Worm (Caenorhabditis elegans) whole organism, L4 larva: Measurements from ENCODE around the gene gasr-8.

Experiments
- F10B5.3 ChIP-seq: sonication (generic microtip); optimal IDR thresholded peaks from 2 replicates; lab custom pipeline; 2016; ENCODE audit warnings: mild to moderate bottlenecking, missing genetic modification characterization, missing compliant biosample characterization
- T26A8.4 ChIP-seq: fragments of 200-800 bp; sonication (Bioruptor generic); IDR thresholded peaks from 2 replicates; pipeline ENCODE4 v1.3.6; 2022; ENCODE audit warnings: missing genetic modification characterization, missing compliant biosample characterization
- Y48G9A.11 ChIP-seq: fragments of 200-800 bp; sonication (Bioruptor generic); IDR thresholded peaks from 2 replicates; pipeline ENCODE4 v1.3.6; 2022; ENCODE audit warnings: missing genetic modification reagents, missing genetic modification characterization, missing compliant biosample characterization
- ZK337.2 ChIP-seq: fragments of 200-800 bp; sonication (Bioruptor generic); IDR thresholded peaks from 2 replicates; pipeline ENCODE4 v1.3.6; 2022; ENCODE audit warnings: missing genetic modification reagents, missing genetic modification characterization, missing compliant biosample characterization
- aha-1 ChIP-seq: fragments of 150-350 bp; peaks from one replicate; lab custom pipeline; 2014; ENCODE audit warnings: missing biosample characterization, missing genetic modification characterization
- aly-2 ChIP-seq: sonication (generic microtip); optimal IDR thresholded peaks from 2 replicates; lab custom pipeline; 2018; ENCODE audit warnings: missing biosample characterization, missing genetic modification characterization
- ama-1 ChIP-seq: fragments of 150-350 bp; optimal IDR thresholded peaks from 2 replicates; lab custom pipeline; 2014; ENCODE audit warnings: inconsistent platforms, mixed read lengths
- ceh-44 ChIP-seq: fragments of 200-800 bp; sonication (Bioruptor generic); IDR thresholded peaks from 2 replicates; pipeline ENCODE4 v1.3.6; 2022; ENCODE audit warnings: missing genetic modification reagents, missing genetic modification characterization, missing compliant biosample characterization
- ces-1 ChIP-seq: fragments of 150-350 bp; sonication (generic microtip); optimal IDR thresholded peaks from 4 replicates; lab custom pipeline; 2014; ENCODE audit warnings: missing biosample characterization, missing genetic modification reagents, missing genetic modification characterization
- cey-2 ChIP-seq: sonication (generic microtip); optimal IDR thresholded peaks from 3 replicates; lab custom pipeline; 2017; ENCODE audit warnings: missing genetic modification characterization, mild to moderate bottlenecking, missing compliant biosample characterization, antibody characterized with exemption, borderline replicate concordance; ENCODE audit not compliant: insufficient read depth
- daf-12 ChIP-seq: fragments of 150-350 bp; optimal IDR thresholded peaks from 2 replicates; lab custom pipeline; 2014; ENCODE audit warnings: missing biosample characterization, missing genetic modification reagents, missing genetic modification characterization
- daf-16 ChIP-seq, 3 experiments: sonication (generic microtip); optimal IDR thresholded peaks; 2 replicates each; lab custom pipeline; 2016 to 2017; ENCODE audit warnings: missing genetic modification characterization in 3 of 3, missing genetic modification reagents in 3 of 3, mild to moderate bottlenecking in 2 of 3, missing compliant biosample characterization in 2 of 3, missing biosample characterization in 1 of 3, moderate library complexity in 1 of 3
- daf-19 ChIP-seq: fragments of 200-800 bp; sonication (Bioruptor generic); conservative IDR thresholded peaks from 2 replicates; pipeline ENCODE4 v1.3.6; 2022; ENCODE audit warnings: missing genetic modification characterization, missing compliant biosample characterization
- dmd-8 ChIP-seq: fragments of 200-800 bp; sonication (Bioruptor generic); IDR thresholded peaks from 2 replicates; pipeline ENCODE4 v1.3.6; 2022; ENCODE audit warnings: missing genetic modification characterization, missing compliant biosample characterization
- dmd-9 ChIP-seq: fragments of 200-800 bp; sonication (Bioruptor generic); IDR thresholded peaks from 2 replicates; pipeline ENCODE4 v1.3.6; 2022; ENCODE audit warnings: missing genetic modification reagents, missing genetic modification characterization, missing compliant biosample characterization
- duxl-1 ChIP-seq: sonication (generic microtip); optimal IDR thresholded peaks from 2 replicates; lab custom pipeline; 2016; ENCODE audit warnings: mild to moderate bottlenecking, missing genetic modification characterization, moderate library complexity, missing compliant biosample characterization; ENCODE audit not compliant: poor library complexity
- egl-27 ChIP-seq: sonication (generic microtip); optimal IDR thresholded peaks from 3 replicates; lab custom pipeline; 2017; ENCODE audit warnings: missing biosample characterization, missing genetic modification reagents, missing genetic modification characterization
- fos-1 ChIP-seq: fragments of 150-350 bp; optimal IDR thresholded peaks from 2 replicates; lab custom pipeline; 2014; ENCODE audit warnings: missing biosample characterization, missing genetic modification characterization
- jun-1 ChIP-seq: fragments of 150-350 bp; optimal IDR thresholded peaks from 2 replicates; lab custom pipeline; 2014; ENCODE audit warnings: missing biosample characterization, missing genetic modification reagents, missing genetic modification characterization
- lin-15B ChIP-seq: fragments of 150-350 bp; sonication (generic microtip); optimal IDR thresholded peaks from 3 replicates; lab custom pipeline; 2014; ENCODE audit warnings: missing biosample characterization, missing genetic modification characterization
- madf-9 ChIP-seq: fragments of 200-800 bp; sonication (Bioruptor generic); conservative IDR thresholded peaks from 2 replicates; pipeline ENCODE4 v1.3.6; 2022; ENCODE audit warnings: missing genetic modification reagents, missing genetic modification characterization, missing compliant biosample characterization
- mdt-29 ChIP-seq: fragments of 200-800 bp; sonication (Bioruptor generic); IDR thresholded peaks from 2 replicates; pipeline ENCODE4 v1.3.6; 2022; ENCODE audit warnings: missing genetic modification reagents, missing genetic modification characterization, missing compliant biosample characterization
- mep-1 ChIP-seq: fragments of 150-350 bp; sonication (generic microtip); optimal IDR thresholded peaks from 3 replicates; lab custom pipeline; 2014; ENCODE audit warnings: missing biosample characterization, missing genetic modification characterization
- mxl-3 ChIP-seq: fragments of 200-800 bp; sonication (Bioruptor generic); optimal IDR thresholded peaks from 2 replicates; lab custom pipeline; 2018; ENCODE audit warnings: mild to moderate bottlenecking, missing genetic modification characterization, missing compliant biosample characterization
- nhr-41 ChIP-seq: fragments of 200-800 bp; sonication (Bioruptor generic); IDR thresholded peaks from 2 replicates; pipeline ENCODE4 v1.3.6; 2022; ENCODE audit warnings: missing genetic modification reagents, missing genetic modification characterization, missing compliant biosample characterization
- nhr-48 ChIP-seq: sonication (generic microtip); optimal IDR thresholded peaks from 2 replicates; lab custom pipeline; 2016; ENCODE audit warnings: mild to moderate bottlenecking, missing genetic modification characterization, missing compliant biosample characterization
- nhr-76 ChIP-seq: fragments of 150-350 bp; optimal IDR thresholded peaks from 2 replicates; lab custom pipeline; 2014; ENCODE audit warnings: missing biosample characterization, missing genetic modification characterization
- pha-4 ChIP-seq, 2 experiments: fragments of 150-350 bp in 1 of 2; fragments of 200-800 bp in 1 of 2; sonication (Bioruptor generic) in 1 of 2; IDR thresholded peaks in 1 of 2; optimal IDR thresholded peaks in 1 of 2; 2 replicates each; pipeline versions ENCODE4 v1.3.6 to Lab custom; 2014 to 2022; ENCODE audit warnings: missing genetic modification characterization in 2 of 2, missing genetic modification reagents in 2 of 2, missing biosample characterization in 1 of 2, missing compliant biosample characterization in 1 of 2
- sdz-12 ChIP-seq: fragments of 200-800 bp; sonication (Bioruptor generic); optimal IDR thresholded peaks from 2 replicates; lab custom pipeline; 2018; ENCODE audit warnings: mild to moderate bottlenecking, missing genetic modification characterization, missing compliant biosample characterization
- set-16 ChIP-seq: fragments of 200-800 bp; sonication (Bioruptor generic); IDR thresholded peaks from 2 replicates; pipeline ENCODE4 v1.3.6; 2022; ENCODE audit warnings: missing genetic modification reagents, missing genetic modification characterization, missing compliant biosample characterization
- tra-1 ChIP-seq: fragments of 200-800 bp; sonication (Bioruptor generic); IDR thresholded peaks from 2 replicates; pipeline ENCODE4 v1.3.6; 2022; ENCODE audit warnings: missing genetic modification reagents, missing genetic modification characterization, missing compliant biosample characterization
- unc-39 ChIP-seq: sonication (generic microtip); optimal IDR thresholded peaks from 2 replicates; lab custom pipeline; 2017; ENCODE audit warnings: missing biosample characterization, missing genetic modification characterization
- unc-62 ChIP-seq, 3 experiments: fragments of 150-350 bp in 1 of 3; sonication (generic microtip); optimal IDR thresholded peaks in 2 of 3; peaks in 1 of 3; 1 replicate in 1 of 3; 2 replicates in 2 of 3; lab custom pipeline; 2014 to 2017; ENCODE audit warnings: missing biosample characterization in 3 of 3, missing genetic modification characterization in 3 of 3, missing genetic modification reagents in 3 of 3, missing genotype in 1 of 3
- vab-7 ChIP-seq: fragments of 200-800 bp; sonication (Bioruptor generic); IDR thresholded peaks from 2 replicates; pipeline ENCODE4 v1.3.6; 2022; ENCODE audit warnings: missing genetic modification reagents, missing genetic modification characterization, missing compliant biosample characterization

The gasr-8 gene

DNA sequence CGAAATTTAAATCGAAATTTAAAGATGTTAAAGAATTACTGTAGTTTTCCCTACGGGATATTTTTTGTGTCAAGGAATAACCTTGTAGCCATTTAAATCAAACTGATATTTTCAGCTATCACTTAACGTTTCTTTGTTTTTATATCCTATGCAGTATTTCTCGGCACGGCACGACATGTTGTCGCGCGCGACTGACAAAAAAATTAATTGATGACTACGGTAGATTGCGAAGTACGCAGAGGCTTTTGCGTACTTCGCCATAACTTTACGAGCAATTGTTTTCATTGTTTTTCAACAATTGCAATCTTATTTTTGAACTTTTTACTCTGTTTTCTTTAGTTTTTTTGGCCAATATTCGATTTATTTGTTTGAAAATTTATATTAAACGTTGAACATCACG is 9.1 kb downstream of the gasr-8 start:
- TF ChIP-seq madf-9, result no peak
- TF ChIP-seq set-16 (GFP tag; lab: Robert Waterston, UW), result no peak

DNA sequence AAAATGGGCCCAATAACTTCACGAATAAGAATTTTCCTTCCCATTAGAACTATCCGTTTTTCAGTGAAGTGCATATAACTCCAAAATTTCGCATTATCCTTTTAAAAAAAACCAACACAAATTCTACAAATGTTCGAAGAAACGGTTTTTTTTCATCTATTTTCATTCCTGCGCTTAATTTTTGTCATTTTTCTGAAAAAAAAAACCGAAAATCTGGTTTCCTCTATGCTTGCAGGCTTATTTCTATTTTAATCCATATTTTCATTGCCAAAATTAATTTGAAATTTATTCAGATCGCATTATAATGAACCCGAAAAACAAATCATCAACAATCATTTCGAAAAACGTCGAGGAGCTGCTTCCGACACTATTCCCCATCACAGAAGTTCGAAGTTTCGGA is 9.8 kb downstream of the gasr-8 start, which contains the start of gene set-5:
Gene set-5 (plus strand): TSS at position 301 of the 400 bp plus-strand sequence.
- TF ChIP-seq ZK337.2 (GFP tag; lab: Robert Waterston, UW) (no peak), set-16 (GFP tag; lab: Robert Waterston, UW) (no peak), aha-1 (peak; percentile 26), nhr-76 (tag; lab: Kevin White, UChicago) (no peak), F10B5.3 (tag; lab: Kevin White, UChicago) (no peak)
- TF ChIP-seq, all 104 proteins: peak for 1

DNA sequence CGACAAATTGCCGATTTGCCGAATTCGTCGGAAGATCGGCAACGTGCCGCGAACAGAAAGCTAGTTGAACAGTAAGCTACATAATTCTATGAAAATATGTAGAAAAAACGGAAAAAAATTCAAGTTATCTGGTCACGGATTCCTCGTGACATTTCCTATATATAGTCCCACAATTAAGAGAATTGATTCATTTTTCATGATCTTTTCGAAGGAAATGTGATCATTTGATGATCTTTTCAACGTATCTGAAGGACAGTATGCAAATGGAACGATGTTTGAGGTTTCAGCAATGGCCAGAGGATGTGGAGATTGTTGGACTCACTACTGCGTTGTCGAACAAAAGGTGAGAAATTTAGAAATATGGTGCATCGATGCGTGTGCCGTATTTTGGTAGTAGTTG is 19.0 kb downstream of the gasr-8 start, which contains the start of gene R08A2.9:
Gene R08A2.9 (plus strand): TSS at position 301 of the 400 bp plus-strand sequence.
- no peak for TF ChIP-seq Y48G9A.11 (GFP tag; lab: Robert Waterston, UW)
- TF ChIP-seq set-16 (GFP tag; lab: Robert Waterston, UW), result no peak
- no peak for TF ChIP-seq daf-19
- no peak for TF ChIP-seq ces-1 (GFP tag; lab: Kevin White, UChicago)
- TF ChIP-seq jun-1 (tag; lab: Kevin White, UChicago), result no peak
- TF ChIP-seq dmd-9 (GFP tag; lab: Robert Waterston, UW), result no peak
- TF ChIP-seq tra-1 (GFP tag; lab: Robert Waterston, UW), result no peak
- TF ChIP-seq sdz-12 (GFP tag; lab: Kevin White, UChicago), result no peak
- TF ChIP-seq nhr-41, result no peak
- no peak for TF ChIP-seq cey-2 (tag; lab: Kevin White, UChicago)
- TF ChIP-seq fos-1 (tag; lab: Kevin White, UChicago), result no peak
- no peak for TF ChIP-seq mxl-3 (GFP tag; lab: Kevin White, UChicago)
- no peak for TF ChIP-seq mep-1 (tag; lab: Kevin White, UChicago)
- TF ChIP-seq daf-16 (GFP tag; optimal IDR thresholded peaks at IDR 0.05; lab: Kevin White, UChicago), result no peak
- TF ChIP-seq daf-16 (tag; optimal IDR thresholded peaks at IDR 0.05; lab: Kevin White, UChicago), result no peak
- TF ChIP-seq daf-12, result no peak
- no peak for TF ChIP-seq ama-1 (lab: Kevin White, UChicago)
- TF ChIP-seq unc-62 (GFP tag; optimal IDR thresholded peaks at IDR 0.05 in 1 of 2; lab: Kevin White, UChicago), result no peak
- no peak for TF ChIP-seq unc-62 (tag; optimal IDR thresholded peaks at IDR 0.05; lab: Kevin White, UChicago)
- TF ChIP-seq T26A8.4 (GFP tag; lab: Robert Waterston, UW), result no peak
- no peak for TF ChIP-seq vab-7 (GFP tag; lab: Robert Waterston, UW)
- TF ChIP-seq, all 104 proteins: peak for 0

DNA sequence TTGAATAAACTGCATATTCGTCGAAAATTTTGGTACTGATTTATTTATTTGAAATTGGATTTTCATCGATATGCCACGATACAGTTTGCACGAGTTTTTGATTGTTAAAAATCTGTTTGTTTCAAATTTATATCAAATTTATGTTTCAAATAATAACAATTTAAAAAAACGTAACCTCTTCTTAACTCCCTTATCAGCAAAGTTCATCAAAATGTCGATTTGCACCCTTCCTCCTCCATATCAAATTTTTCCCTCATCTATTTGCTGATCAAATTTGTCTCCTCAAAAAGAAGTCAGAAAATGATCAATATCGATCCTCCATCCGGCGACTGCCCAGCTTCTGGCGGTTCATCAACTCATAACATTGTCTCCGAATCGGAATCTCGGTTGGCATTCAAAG is 22.2 kb downstream of the gasr-8 start, which contains the start of gene ssp-33:
Gene ssp-33 (plus strand): TSS at position 301 of the 400 bp plus-strand sequence.
- no peak for TF ChIP-seq nhr-48
- no peak for TF ChIP-seq egl-27 (tag; lab: Kevin White, UChicago)
- TF ChIP-seq dmd-8, result no peak
- no peak for TF ChIP-seq nhr-76 (tag; lab: Kevin White, UChicago)
- no peak for TF ChIP-seq aly-2 (tag; lab: Kevin White, UChicago)
- no peak for TF ChIP-seq jun-1 (tag; lab: Kevin White, UChicago)
- no peak for TF ChIP-seq daf-16 (GFP tag; optimal IDR thresholded peaks at IDR 0.05; lab: Kevin White, UChicago)
- TF ChIP-seq daf-16 (tag; optimal IDR thresholded peaks at IDR 0.05; lab: Kevin White, UChicago), result no peak
- no peak for TF ChIP-seq pha-4 (GFP tag; IDR thresholded peaks at IDR 0.05; lab: Robert Waterston, UW)
- TF ChIP-seq pha-4 (tag; optimal IDR thresholded peaks at IDR 0.05; lab: Kevin White, UChicago), result no peak
- no peak for TF ChIP-seq mdt-29
- no peak for TF ChIP-seq duxl-1 (tag; lab: Kevin White, UChicago)
- TF ChIP-seq F10B5.3 (tag; lab: Kevin White, UChicago), result no peak
- TF ChIP-seq ceh-44 (GFP tag; lab: Robert Waterston, UW), result no peak
- no peak for TF ChIP-seq lin-15B (tag; lab: Kevin White, UChicago)
- TF ChIP-seq unc-39 (tag; lab: Kevin White, UChicago), result no peak
